Worm (Caenorhabditis elegans): Measurements from ENCODE around the gene C17B7.5.

DNA sequence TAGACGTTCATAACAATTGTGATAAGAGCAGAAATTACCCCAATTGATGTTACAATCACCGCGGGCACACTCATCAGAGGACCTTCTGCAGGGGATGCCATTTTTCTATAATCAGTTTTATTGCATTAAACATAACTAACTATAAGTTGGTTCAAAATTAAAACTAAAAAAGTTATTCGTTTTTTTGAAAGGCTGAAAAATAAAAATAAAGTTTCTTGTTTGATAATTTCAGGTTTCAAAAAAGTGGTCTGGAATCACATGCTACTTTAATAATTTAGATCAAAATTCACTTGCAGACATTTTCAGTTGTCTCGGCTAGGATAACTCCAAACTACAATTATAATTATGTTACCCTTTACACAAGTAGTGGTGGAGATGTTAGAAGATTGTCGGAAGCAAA, 31.5 kb upstream of the C17B7.5 start, which contains the start of gene srbc-1:
- TF ChIP-seq nhr-77 (tag; optimal IDR thresholded peaks at IDR 0.05) = no peak
- no peak for TF ChIP-seq ama-1 (optimal IDR thresholded peaks at IDR 0.05)
- TF ChIP-seq snpc-4 (tag; optimal IDR thresholded peaks at IDR 0.05) = no peak
- no peak for TF ChIP-seq nhr-12 (tag; optimal IDR thresholded peaks at IDR 0.05)
- TF ChIP-seq nhr-76 (tag; optimal IDR thresholded peaks at IDR 0.05) = no peak
- no peak for TF ChIP-seq elt-3 (tag; optimal IDR thresholded peaks at IDR 0.05)
- no peak for TF ChIP-seq elt-1 (tag; optimal IDR thresholded peaks at IDR 0.05)
- no peak for TF ChIP-seq aly-2 (tag; optimal IDR thresholded peaks at IDR 0.05)
- no peak for TF ChIP-seq nhr-11 (tag; optimal IDR thresholded peaks at IDR 0.05)
- no peak for TF ChIP-seq nhr-28 (tag; optimal IDR thresholded peaks at IDR 0.05)
- no peak for TF ChIP-seq ceh-82 (tag; optimal IDR thresholded peaks at IDR 0.05)
- TF ChIP-seq ztf-4 (tag; optimal IDR thresholded peaks at IDR 0.05) = no peak
- TF ChIP-seq fos-1 (tag; optimal IDR thresholded peaks at IDR 0.05) = no peak
- no peak for TF ChIP-seq nhr-23 (tag; optimal IDR thresholded peaks at IDR 0.05)

Data from whole organism, L3 larva.